Worm (Caenorhabditis elegans) whole organism, L1 larva: Measurements from ENCODE around the gene Y111B2A.1.

Experiments
- C16A3.4 ChIP-seq: fragments of 150-350 bp; optimal IDR thresholded peaks from 2 replicates; lab custom pipeline; 2014; ENCODE audit warnings: missing biosample characterization, missing genetic modification characterization
- aly-2 ChIP-seq: fragments of 150-350 bp; optimal IDR thresholded peaks from 2 replicates; lab custom pipeline; 2014; ENCODE audit warnings: missing biosample characterization, missing genetic modification characterization
- ceh-82 ChIP-seq, 3 experiments: fragments of 150-350 bp in 1 of 3; sonication (generic microtip) in 2 of 3; optimal IDR thresholded peaks; 2 replicates each; lab custom pipeline; 2014 to 2017; ENCODE audit warnings: missing biosample characterization in 3 of 3, missing genetic modification characterization in 3 of 3
- egl-27 ChIP-seq, 2 experiments: fragments of 150-350 bp in 1 of 2; sonication (generic microtip); optimal IDR thresholded peaks; 3 replicates each; lab custom pipeline; 2017 to 2018; ENCODE audit warnings: missing biosample characterization in 2 of 2, missing genetic modification characterization in 2 of 2, missing genetic modification reagents in 2 of 2
- grh-1 ChIP-seq: fragments of 200-800 bp; sonication (Bioruptor generic); IDR thresholded peaks from 2 replicates; pipeline ENCODE4 v1.3.6; 2022; ENCODE audit warnings: missing genetic modification reagents, missing genetic modification characterization, missing compliant biosample characterization
- mab-9 ChIP-seq: fragments of 200-800 bp; sonication (Bioruptor generic); IDR thresholded peaks from 2 replicates; pipeline ENCODE4 v1.3.6; 2022; ENCODE audit warnings: missing genetic modification reagents, missing genetic modification characterization, missing compliant biosample characterization
- pax-3 ChIP-seq: fragments of 200-800 bp; sonication (Bioruptor generic); optimal IDR thresholded peaks from 2 replicates; lab custom pipeline; 2018; ENCODE audit warnings: mild to moderate bottlenecking, missing genetic modification characterization, moderate library complexity, missing compliant biosample characterization
- skn-1 ChIP-seq: fragments of 150-350 bp; optimal IDR thresholded peaks from 2 replicates; lab custom pipeline; 2014; ENCODE audit warnings: missing biosample characterization, missing genetic modification characterization
- sox-4 ChIP-seq: sonication (generic microtip); optimal IDR thresholded peaks from 2 replicates; lab custom pipeline; 2016; ENCODE audit warnings: missing genetic modification characterization, missing compliant biosample characterization
- unc-62 ChIP-seq: fragments of 150-350 bp; optimal IDR thresholded peaks from 2 replicates; lab custom pipeline; 2014; ENCODE audit warnings: missing biosample characterization, missing genetic modification reagents, missing genetic modification characterization
- vab-15 ChIP-seq: sonication (generic microtip); optimal IDR thresholded peaks from 2 replicates; lab custom pipeline; 2017; ENCODE audit warnings: missing genotype, mild to moderate bottlenecking, missing genetic modification characterization, missing compliant biosample characterization
- zag-1 ChIP-seq: fragments of 150-350 bp; optimal IDR thresholded peaks from 2 replicates; lab custom pipeline; 2014; ENCODE audit warnings: missing biosample characterization, missing genetic modification characterization

DNA sequence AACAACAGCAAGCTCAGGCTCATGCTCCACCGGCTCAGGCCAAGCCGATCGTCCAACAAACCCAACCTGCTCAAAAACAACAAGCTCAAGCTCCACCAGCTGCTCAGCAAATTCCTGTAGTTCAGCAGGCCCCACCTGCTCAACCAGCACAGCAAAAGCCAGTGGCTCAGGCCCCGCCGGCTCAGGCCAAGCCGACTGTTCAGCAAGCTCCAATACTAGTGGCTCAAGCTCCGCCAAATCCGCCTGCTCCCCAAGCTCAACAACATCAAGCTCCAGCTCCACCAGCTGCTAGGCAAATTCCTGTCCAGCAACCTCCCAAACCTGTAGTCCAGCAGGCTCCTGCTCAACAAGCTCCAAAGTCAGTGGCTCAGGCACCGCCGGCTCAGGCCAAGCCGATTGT is 25.6 kb downstream of the Y111B2A.1 start:
- TF ChIP-seq skn-1 (tag; lab: Kevin White, UChicago) (no peak), pax-3 (no peak), zag-1 (no peak), grh-1 (no peak), sox-4 (tag; lab: Kevin White, UChicago) (no peak), egl-27 (tag; optimal IDR thresholded peaks at IDR 0.05; lab: Kevin White, UChicago) (no peak), unc-62 (GFP tag; lab: Kevin White, UChicago) (no peak), ceh-82 (tag; optimal IDR thresholded peaks at IDR 0.05; lab: Kevin White, UChicago) (no peak), mab-9 (GFP tag; lab: Robert Waterston, UW) (no peak), C16A3.4 (tag; lab: Kevin White, UChicago) (no peak), vab-15 (tag; lab: Kevin White, UChicago) (no peak), aly-2 (tag; lab: Kevin White, UChicago) (no peak)
